Worm (Caenorhabditis elegans): ENCODE data around the gene fbxc-30.

- TF ChIP-seq unc-62 (GFP tag; optimal IDR thresholded peaks at IDR 0.05) = no peak
- TF ChIP-seq nhr-71 (tag; optimal IDR thresholded peaks at IDR 0.05) = no peak
- no peak for TF ChIP-seq ceh-82 (tag; optimal IDR thresholded peaks at IDR 0.05)
- TF ChIP-seq nhr-11 (tag; optimal IDR thresholded peaks at IDR 0.05) = no peak
- TF ChIP-seq lsy-2 (tag; optimal IDR thresholded peaks at IDR 0.05) = no peak
These were observed 44.5 kb downstream of the fbxc-30 start, which contains the start of gene C32B5.13 for ce11 chrII:961961-962360.
